Worm (Caenorhabditis elegans): Measurements from ENCODE around the gene apc-11.

DNA sequence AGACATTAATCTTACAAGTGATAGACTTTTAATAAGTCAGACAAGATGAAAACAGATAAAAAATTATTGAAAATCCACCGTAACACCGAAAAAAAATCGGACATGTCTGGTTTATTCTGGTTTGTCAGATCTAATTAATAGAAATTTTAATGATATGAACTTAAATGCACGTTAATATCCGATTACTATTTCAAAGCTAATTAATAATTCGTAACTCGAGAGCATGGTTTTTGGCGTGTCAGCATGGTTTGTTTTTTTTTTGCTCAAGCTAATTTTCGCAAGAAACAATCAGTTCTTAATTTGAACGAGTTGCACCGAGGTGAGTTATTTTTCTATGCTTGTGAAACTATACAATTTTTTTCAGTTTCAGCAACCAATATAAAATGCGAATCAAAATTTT is 40.7 kb upstream of the apc-11 start, which contains the start of gene clec-153:
- TF ChIP-seq snu-23 (GFP tag; optimal IDR thresholded peaks at IDR 0.05) (no peak), mdl-1 (tag; optimal IDR thresholded peaks at IDR 0.05) (no peak), lin-35 (GFP tag; optimal IDR thresholded peaks at IDR 0.05) (no peak), fkh-8 (tag; optimal IDR thresholded peaks at IDR 0.05) (no peak), nhr-12 (tag; optimal IDR thresholded peaks at IDR 0.05) (no peak), ztf-11 (tag; optimal IDR thresholded peaks at IDR 0.05) (no peak), nhr-77 (tag; optimal IDR thresholded peaks at IDR 0.05) (no peak), pag-3 (tag; optimal IDR thresholded peaks at IDR 0.05; ENCODE audit: borderline replicate concordance, insufficient read depth) (no peak), nhr-19 (GFP tag; conservative IDR thresholded peaks at IDR 0.05) (no peak)

All from whole organism, L1 larva.